Fruit fly (Drosophila melanogaster): ENCODE results near the gene mats.

- no peak for TF ChIP-seq CTCF (optimal IDR thresholded peaks at IDR 0.05)
- TF ChIP-seq CG8478 (optimal IDR thresholded peaks at IDR 0.05) = no peak
Measured at dm6 chr3R:22390109-22390508, 30.9 kb upstream of the mats start.

Measured in S2 (cell line).